Fruit fly (Drosophila melanogaster): Measurements from ENCODE around the gene Cpr65Eb.

- no peak for TF ChIP-seq usp (GFP tag; optimal IDR thresholded peaks at IDR 0.05)
- no peak for TF ChIP-seq psq (optimal IDR thresholded peaks at IDR 0.05)
- no peak for TF ChIP-seq pan (optimal IDR thresholded peaks at IDR 0.05)
- TF ChIP-seq EcR (GFP tag; optimal IDR thresholded peaks at IDR 0.05) = no peak
Observed at dm6 chr3L:7086558-7087059, 2.0 kb downstream of the Cpr65Eb start, which contains the start of gene Cpr65Ea.
